Worm (Caenorhabditis elegans) whole organism, L4 larva: ENCODE data around the gene ced-4.

ENCODE experiments used
- Y5F2A.4 ChIP-seq: fragments of 200-800 bp; sonication (Bioruptor generic); optimal IDR thresholded peaks from 2 replicates; lab custom pipeline; 2018; ENCODE audit warnings: mild to moderate bottlenecking, missing genetic modification characterization, missing compliant biosample characterization
- aly-2 ChIP-seq: sonication (generic microtip); optimal IDR thresholded peaks from 2 replicates; lab custom pipeline; 2018; ENCODE audit warnings: missing biosample characterization, missing genetic modification characterization
- ama-1 ChIP-seq: fragments of 150-350 bp; optimal IDR thresholded peaks from 2 replicates; lab custom pipeline; 2014; ENCODE audit warnings: inconsistent platforms, mixed read lengths
- dpl-1 ChIP-seq: fragments of 150-350 bp; optimal IDR thresholded peaks from 2 replicates; lab custom pipeline; 2014; ENCODE audit warnings: missing biosample characterization, missing genetic modification reagents, missing genetic modification characterization
- dve-1 ChIP-seq: sonication (generic microtip); optimal IDR thresholded peaks from 2 replicates; lab custom pipeline; 2017; ENCODE audit warnings: antibody characterized with exemption, mild to moderate bottlenecking, missing genetic modification characterization, missing compliant biosample characterization; ENCODE audit not compliant: insufficient read depth
- lin-13 ChIP-seq: fragments of 150-350 bp; optimal IDR thresholded peaks from 2 replicates; lab custom pipeline; 2014; ENCODE audit warnings: missing biosample characterization, missing genetic modification reagents, missing genetic modification characterization
- mep-1 ChIP-seq: fragments of 150-350 bp; sonication (generic microtip); optimal IDR thresholded peaks from 3 replicates; lab custom pipeline; 2014; ENCODE audit warnings: missing biosample characterization, missing genetic modification characterization
- nhr-6 ChIP-seq: fragments of 150-350 bp; optimal IDR thresholded peaks from 2 replicates; lab custom pipeline; 2014; ENCODE audit warnings: missing biosample characterization, missing genetic modification characterization
- snpc-4 ChIP-seq: fragments of 150-350 bp; optimal IDR thresholded peaks from 2 replicates; lab custom pipeline; 2014; ENCODE audit warnings: missing biosample characterization, missing genetic modification characterization

ce11 chrIII:4811195-4811594 is 40.9 kb upstream of the ced-4 start, which contains the start of gene C38D4.7:
- TF ChIP-seq ama-1 (no peak), snpc-4 (tag; lab: Kevin White, UChicago) (no peak), nhr-6 (tag; lab: Kevin White, UChicago) (no peak), mep-1 (tag; lab: Kevin White, UChicago) (no peak), dve-1 (tag; lab: Kevin White, UChicago) (no peak), dpl-1 (GFP tag; lab: Kevin White, UChicago) (no peak), Y5F2A.4 (GFP tag; lab: Kevin White, UChicago) (no peak), aly-2 (tag; lab: Kevin White, UChicago) (no peak), lin-13 (GFP tag; lab: Kevin White, UChicago) (no peak)
